Fruit fly (Drosophila melanogaster): ENCODE results near the gene CG1317.

The CG1317 gene

DNA sequence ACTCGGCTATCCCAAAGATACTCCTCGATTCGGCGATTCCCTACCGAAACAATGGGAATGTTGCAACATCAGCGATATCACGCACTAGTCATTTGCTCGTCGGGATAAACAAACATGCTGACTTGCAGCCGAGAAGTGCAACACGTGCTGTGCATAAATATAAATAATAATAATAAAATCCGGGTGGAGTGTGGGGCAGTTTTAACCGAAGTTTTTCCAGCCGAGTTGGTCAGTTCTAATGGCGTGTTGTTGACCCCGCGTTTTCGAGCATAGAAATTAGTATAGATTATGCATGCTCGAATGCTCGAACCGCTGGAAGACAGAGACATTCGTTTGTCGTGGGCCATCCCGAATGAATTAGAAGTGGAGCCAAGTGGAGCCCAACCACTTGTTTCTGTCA, 26.9 kb upstream of the CG1317 start:
- TF ChIP-seq pan (optimal IDR thresholded peaks at IDR 0.05): no peak

DNA sequence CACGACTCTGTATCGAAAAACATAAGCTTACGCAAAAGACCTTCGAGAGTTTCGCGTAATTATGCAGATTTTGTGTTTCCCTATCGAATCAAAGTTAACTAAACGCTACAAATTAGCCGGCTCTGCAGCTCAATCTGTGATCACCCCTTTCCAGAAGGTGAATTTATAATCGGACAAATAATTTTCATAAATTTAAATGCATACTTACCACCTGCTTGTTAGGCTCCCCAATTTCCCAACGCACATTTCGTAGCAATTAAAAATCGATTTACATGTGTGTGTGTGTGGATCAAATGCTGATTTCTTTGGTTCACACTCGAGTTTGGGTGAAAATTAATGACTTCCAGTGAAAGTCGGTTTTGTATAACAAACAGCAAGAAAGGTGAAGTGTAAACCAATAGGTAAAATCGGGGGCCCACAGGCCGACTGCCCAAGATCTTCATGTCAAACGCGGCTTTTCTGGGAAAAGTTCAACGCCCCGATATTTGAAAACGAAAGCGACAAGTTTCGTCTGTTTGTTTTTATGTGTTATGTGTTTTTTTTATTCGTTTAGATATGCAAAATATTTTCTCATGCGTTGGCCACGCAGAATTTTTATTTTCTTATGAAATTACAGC, 25.9 kb upstream of the CG1317 start:
- TF ChIP-seq EcR (GFP tag; optimal IDR thresholded peaks at IDR 0.05): no peak
- TF ChIP-seq Dll (optimal IDR thresholded peaks at IDR 0.05): no peak
- TF ChIP-seq pan (optimal IDR thresholded peaks at IDR 0.05): no peak
- TF ChIP-seq psq (optimal IDR thresholded peaks at IDR 0.05): no peak
- no peak for TF ChIP-seq usp (GFP tag; optimal IDR thresholded peaks at IDR 0.05)
- TF ChIP-seq CG8478 (optimal IDR thresholded peaks at IDR 0.05): no peak

DNA sequence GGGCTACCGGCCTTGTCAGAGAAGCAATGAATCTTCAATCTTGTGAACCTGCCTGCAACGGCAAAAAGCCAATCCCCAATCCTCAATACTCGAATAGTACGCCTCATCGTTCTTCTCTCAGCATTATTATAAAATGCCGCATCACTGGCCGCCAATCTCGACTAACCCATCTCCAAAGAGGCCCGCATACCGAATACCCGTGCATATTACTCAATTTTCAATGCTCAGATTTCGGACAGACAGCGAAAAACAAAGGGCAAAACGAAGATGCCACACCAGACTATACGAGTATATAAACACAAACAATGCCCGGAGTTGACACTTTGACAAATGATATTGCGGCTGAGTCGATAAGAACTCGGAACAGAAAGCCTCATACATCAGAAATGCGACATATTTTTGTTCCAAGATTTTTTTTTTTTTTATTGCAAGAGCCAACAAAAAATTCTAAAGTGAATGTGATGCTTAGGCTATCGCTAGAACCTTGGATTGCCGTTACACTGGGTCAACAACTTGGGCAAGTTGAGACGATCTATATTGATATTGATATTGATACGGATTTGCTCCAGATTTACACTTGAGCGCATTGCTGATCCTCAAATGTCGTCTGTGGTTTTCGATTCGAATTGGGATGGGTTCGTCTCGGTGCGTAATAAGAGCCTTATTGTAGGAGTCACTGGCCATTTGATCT, 21.2 kb upstream of the CG1317 start:
- TF ChIP-seq pan (optimal IDR thresholded peaks at IDR 0.05) (no peak), psq (optimal IDR thresholded peaks at IDR 0.05) (no peak), CG8478 (optimal IDR thresholded peaks at IDR 0.05) (no peak), Dll (optimal IDR thresholded peaks at IDR 0.05) (no peak), usp (GFP tag; optimal IDR thresholded peaks at IDR 0.05) (no peak), EcR (GFP tag; optimal IDR thresholded peaks at IDR 0.05) (no peak)

DNA sequence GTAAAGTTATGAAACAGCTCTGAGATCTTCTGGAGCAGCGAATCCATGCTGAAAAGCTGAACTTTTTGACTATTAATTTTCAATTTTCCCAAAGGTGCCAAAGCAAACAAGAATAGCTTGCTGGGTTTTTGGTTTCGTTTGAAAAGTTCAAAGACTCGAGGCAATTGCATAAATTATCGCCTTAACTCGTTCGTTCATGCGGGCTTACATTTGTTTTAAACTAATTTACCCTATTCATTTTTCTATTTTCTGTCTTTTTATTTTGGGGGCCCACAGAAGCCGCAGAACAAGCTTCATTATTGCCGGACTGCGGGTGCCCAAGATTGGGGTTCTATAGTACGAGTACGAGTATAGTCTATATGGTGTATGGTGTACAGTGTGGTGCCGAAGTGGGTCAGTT, 19.1 kb upstream of the CG1317 start, which contains the start of the genes CG32298 and CG32299:
Gene CG32298, minus strand, starts transcription at position 101 of the 400 bp plus-strand sequence.
Gene CG32299, minus strand, starts transcription at position 101 of the 400 bp plus-strand sequence.
- TF ChIP-seq Dll (optimal IDR thresholded peaks at IDR 0.05): no peak
- TF ChIP-seq CG8478 (optimal IDR thresholded peaks at IDR 0.05): no peak
- TF ChIP-seq usp (GFP tag; optimal IDR thresholded peaks at IDR 0.05): no peak
- TF ChIP-seq EcR (GFP tag; optimal IDR thresholded peaks at IDR 0.05): no peak
- TF ChIP-seq pan (optimal IDR thresholded peaks at IDR 0.05): no peak
- TF ChIP-seq psq (optimal IDR thresholded peaks at IDR 0.05): no peak

DNA sequence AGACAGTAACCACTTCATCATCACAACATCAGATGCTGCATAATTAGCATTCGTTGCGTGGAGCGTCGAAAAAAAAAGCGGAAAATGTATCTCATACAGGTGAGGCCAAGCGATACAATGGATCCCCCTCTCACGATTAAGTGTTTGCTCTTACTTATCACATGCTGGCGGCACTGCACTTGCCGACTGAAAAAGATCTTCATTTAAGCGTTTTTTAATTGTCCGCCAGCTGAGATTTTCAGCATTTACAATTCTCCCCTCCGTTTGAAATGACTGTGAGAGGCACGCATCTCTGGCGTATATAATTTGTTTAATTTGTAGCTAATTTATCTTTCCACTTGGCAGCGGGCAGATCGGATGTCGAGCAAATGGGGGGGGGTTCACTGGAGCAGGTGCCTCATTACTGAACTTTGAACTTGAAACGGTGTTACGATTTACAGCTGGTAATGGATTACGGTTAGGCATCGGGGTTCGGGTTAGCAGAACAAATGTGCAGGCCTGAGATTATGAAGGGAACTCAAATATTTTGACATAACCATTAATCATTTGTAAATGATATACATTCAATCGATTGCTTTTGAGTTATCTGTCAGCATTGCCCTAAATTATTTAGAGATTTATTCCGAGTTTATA, 17.1 kb upstream of the CG1317 start, which contains the start of gene Mzt1:
Gene Mzt1, plus strand, starts transcription at position 583 of the 633 bp plus-strand sequence.
- TF ChIP-seq pan (optimal IDR thresholded peaks at IDR 0.05) (no peak), Dll (optimal IDR thresholded peaks at IDR 0.05) (no peak), EcR (GFP tag; optimal IDR thresholded peaks at IDR 0.05) (no peak)

DNA sequence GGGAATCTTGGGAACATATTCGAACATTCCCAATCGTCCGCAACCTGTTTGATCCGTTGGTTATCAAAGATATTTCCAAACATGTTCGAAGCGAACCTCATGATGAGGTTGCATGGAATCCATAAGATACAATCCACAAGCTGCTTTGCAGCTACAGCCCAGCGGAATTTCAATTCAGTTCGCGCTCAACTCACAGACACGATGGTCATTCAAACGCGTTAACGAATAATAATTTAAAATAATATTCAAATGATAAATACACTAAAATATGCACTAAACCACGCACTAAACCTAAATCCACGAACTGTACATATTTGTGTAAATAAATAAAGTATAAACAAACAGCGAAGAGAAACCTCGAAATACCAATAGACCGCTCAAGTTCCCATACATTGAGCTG, 16.1 kb upstream of the CG1317 start:
- TF ChIP-seq EcR (GFP tag; optimal IDR thresholded peaks at IDR 0.05) (no peak), pan (optimal IDR thresholded peaks at IDR 0.05) (no peak), usp (GFP tag; optimal IDR thresholded peaks at IDR 0.05) (no peak), psq (optimal IDR thresholded peaks at IDR 0.05) (no peak), Dll (optimal IDR thresholded peaks at IDR 0.05) (no peak), CG8478 (optimal IDR thresholded peaks at IDR 0.05) (no peak)

DNA sequence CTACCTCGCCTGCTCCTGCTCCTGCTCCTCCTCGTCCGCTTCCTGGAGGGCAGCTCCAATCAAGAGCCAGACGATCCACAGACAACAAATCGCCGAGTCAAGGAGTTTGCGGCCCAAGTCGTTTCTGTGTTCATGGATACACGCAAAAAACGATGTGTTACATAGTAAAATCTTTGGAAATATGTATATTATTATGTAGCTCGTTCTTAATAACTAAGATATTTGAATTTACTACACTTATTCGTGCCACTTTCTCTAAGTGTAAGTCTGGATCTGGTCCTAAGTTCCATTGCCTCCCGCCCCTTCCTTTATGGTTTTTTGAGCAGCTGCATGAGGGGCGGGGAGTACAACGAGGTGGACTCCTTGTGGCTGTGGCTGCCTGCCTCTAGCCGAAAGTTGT, 14.7 kb upstream of the CG1317 start:
- TF ChIP-seq CG8478 (optimal IDR thresholded peaks at IDR 0.05) (no peak), EcR (GFP tag; optimal IDR thresholded peaks at IDR 0.05) (no peak), pan (optimal IDR thresholded peaks at IDR 0.05) (no peak), usp (GFP tag; optimal IDR thresholded peaks at IDR 0.05) (no peak), psq (optimal IDR thresholded peaks at IDR 0.05) (no peak), Dll (optimal IDR thresholded peaks at IDR 0.05) (no peak)

DNA sequence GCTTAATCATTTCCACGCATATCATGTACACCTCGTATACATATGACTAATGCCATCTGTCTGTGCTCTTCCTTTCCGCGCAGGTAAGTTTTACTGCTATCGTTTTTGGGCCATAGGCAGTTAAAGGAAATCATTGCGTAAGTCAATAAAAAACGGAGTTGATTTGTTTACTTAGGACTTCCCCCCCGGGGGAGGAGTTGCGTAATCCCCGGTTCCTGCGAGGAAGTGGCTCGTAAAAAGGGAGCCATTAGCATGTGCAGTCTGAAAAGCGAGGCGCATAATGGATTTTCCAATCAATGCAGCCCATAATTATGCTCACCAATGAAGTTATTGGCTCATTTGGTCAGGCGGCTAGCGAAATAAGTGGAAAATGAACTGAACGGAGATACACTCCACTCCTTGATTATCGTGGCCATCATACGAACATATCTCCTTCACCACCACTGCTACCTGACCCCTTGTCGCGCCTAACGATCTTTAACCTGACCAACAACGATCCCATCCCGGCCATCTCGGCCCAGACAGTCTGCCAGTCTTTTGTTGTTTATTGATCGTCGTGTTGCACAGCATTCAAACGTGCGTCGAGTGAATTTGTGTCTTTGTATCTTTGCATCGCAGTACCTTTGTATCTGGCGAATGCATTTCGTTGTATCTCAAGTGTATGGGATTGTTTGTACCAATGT, 13.7 kb upstream of the CG1317 start:
- TF ChIP-seq CG8478 (optimal IDR thresholded peaks at IDR 0.05): no peak
- no peak for TF ChIP-seq usp (GFP tag; optimal IDR thresholded peaks at IDR 0.05)
- TF ChIP-seq Dll (optimal IDR thresholded peaks at IDR 0.05): no peak
- no peak for TF ChIP-seq psq (optimal IDR thresholded peaks at IDR 0.05)
- no peak for TF ChIP-seq EcR (GFP tag; optimal IDR thresholded peaks at IDR 0.05)
- no peak for TF ChIP-seq pan (optimal IDR thresholded peaks at IDR 0.05)

DNA sequence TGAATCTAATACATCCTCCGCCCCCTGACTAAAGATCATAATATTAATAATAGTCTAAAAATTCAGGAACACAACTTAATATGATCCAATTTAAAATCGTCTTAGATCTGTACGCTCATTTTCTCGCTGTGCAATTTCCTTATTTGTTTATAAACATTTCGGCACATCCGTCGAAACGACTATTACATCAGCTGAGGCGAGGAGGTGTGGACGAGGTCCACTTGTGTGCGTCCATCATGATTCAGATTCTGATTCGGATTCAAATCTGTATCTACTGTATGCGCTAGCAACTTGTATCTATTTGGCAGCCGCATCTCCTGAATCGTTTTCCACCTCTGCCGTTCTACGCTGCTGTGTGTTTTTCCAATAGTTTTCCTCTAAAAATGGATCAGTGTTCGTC, 7.7 kb upstream of the CG1317 start:
- TF ChIP-seq EcR (GFP tag; optimal IDR thresholded peaks at IDR 0.05) (no peak), Dll (optimal IDR thresholded peaks at IDR 0.05) (no peak), CG8478 (optimal IDR thresholded peaks at IDR 0.05) (no peak), pan (optimal IDR thresholded peaks at IDR 0.05) (no peak), psq (optimal IDR thresholded peaks at IDR 0.05) (no peak), usp (GFP tag; optimal IDR thresholded peaks at IDR 0.05) (no peak)

DNA sequence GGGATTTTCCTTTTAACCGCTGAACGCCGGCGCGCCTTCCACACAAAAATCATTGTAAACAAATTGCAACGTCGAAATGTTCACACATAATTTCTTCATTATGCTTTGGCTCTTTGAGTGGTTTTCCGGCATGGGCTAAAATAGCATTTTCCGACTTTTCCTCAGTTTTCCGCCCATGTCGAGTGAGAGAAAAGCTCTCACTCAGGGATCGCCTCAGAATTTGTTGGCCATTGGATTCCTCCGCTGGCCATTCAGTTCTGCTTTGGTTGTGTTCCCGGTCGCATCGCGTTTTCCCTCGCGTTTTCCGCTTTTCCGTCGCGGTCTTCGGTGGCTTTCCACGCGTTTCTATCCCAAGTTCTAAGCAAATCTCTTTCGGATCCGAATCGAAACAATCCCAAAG, 6.8 kb upstream of the CG1317 start:
- TF ChIP-seq Dll (optimal IDR thresholded peaks at IDR 0.05) (no peak), pan (optimal IDR thresholded peaks at IDR 0.05) (no peak), CG8478 (optimal IDR thresholded peaks at IDR 0.05) (no peak)

DNA sequence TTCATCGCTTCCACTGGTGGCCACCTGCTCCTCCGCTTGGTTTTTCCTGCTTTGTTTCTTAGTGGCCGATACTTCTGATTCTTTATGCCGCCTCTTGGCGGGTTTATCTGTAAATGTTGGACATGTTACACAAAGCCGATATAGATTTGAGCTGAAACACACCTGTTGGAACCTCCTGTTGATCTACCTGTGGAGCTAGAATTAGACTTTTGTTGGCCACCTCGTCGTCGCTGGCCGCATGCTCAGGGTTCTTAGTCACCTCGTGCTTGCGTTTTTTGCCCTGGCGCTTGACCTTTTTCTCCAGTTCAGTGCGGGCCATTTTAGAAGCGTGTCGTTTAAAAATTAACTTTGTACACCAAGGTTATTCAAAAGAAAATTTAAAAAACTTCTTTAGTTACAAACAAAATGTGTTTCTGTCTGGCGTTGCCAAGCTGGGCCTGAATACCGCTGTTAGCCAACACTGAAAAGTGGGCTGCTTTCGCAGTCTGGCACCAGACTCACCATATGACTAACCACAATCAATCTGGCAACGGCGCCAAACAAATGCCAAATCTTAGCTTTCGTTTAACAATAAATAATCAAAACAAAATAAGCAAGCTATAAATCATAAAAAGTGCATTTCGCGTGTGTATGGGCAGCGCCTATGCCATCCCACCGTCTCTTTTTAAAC, 5.5 kb upstream of the CG1317 start, which contains the start of the genes CG15877 and Svil:
Gene CG15877, minus strand, starts transcription at position 443 of the 670 bp plus-strand sequence.
Gene Svil, plus strand, starts transcription at position 542 of the 670 bp plus-strand sequence.
- TF ChIP-seq EcR (GFP tag; optimal IDR thresholded peaks at IDR 0.05) (no peak), CG8478 (optimal IDR thresholded peaks at IDR 0.05) (no peak), Dll (optimal IDR thresholded peaks at IDR 0.05) (no peak), usp (GFP tag; optimal IDR thresholded peaks at IDR 0.05) (no peak)
